Fruit fly (Drosophila melanogaster): Measurements from ENCODE around the gene DIP-delta.

Gene DIP-delta

DNA sequence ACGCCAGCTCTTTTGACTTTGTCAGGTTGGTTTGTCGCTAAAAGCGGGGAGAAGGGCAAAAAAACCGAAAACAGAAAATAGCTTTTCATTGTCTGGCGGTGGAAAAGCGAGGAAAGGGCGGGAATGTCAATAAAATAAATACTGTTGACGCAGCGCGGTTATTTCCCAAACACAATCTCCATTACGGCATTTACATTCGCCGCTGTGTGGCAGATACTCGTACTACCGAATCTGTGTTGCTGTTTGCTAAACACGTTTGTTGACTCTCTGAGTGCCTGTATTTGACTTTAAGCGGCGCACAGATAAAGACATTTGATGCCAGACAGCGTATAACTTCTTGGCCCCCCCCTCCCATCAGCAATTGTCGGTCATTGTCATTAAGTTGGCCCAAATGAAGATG, 23.2 kb downstream of the DIP-delta start (continued):
- peak; percentile 49 for TF ChIP-seq CG31365 (tag; optimal IDR thresholded peaks at IDR 0.05)
- peak; percentile 59 for TF ChIP-seq Hsf (GFP tag; optimal IDR thresholded peaks at IDR 0.05)
- no peak for TF ChIP-seq esg (GFP tag; conservative IDR thresholded peaks at IDR 0.05)
- TF ChIP-seq CG4730 (GFP tag; IDR thresholded peaks at IDR 0.05) = no peak
- TF ChIP-seq CG7839 (tag; optimal IDR thresholded peaks at IDR 0.05) = peak; percentile 59
- no peak for TF ChIP-seq pita (GFP tag; optimal IDR thresholded peaks at IDR 0.05)
- peak; percentile 80 for TF ChIP-seq dmrt11E (tag; optimal IDR thresholded peaks at IDR 0.05)
- TF ChIP-seq sob (GFP tag; IDR thresholded peaks at IDR 0.05) = peak; percentile 63
- no peak for TF ChIP-seq gro (GFP tag; optimal IDR thresholded peaks at IDR 0.05)
- no peak for TF ChIP-seq Aef1 (GFP tag; IDR thresholded peaks at IDR 0.05)
- TF ChIP-seq gsb (GFP tag; IDR thresholded peaks at IDR 0.05) = no peak
- TF ChIP-seq CG1024 (GFP tag; IDR thresholded peaks at IDR 0.05) = peak; percentile 44; the same call in 1 of the 2 replicates
- TF ChIP-seq seq (GFP tag; IDR thresholded peaks at IDR 0.05) = no peak
- peak; percentile 53 for TF ChIP-seq sd (tag; optimal IDR thresholded peaks at IDR 0.05)
- peak; percentile 56 for TF ChIP-seq CG12219 (GFP tag; optimal IDR thresholded peaks at IDR 0.05)
- TF ChIP-seq CG9876 (GFP tag; optimal IDR thresholded peaks at IDR 0.05) = peak; percentile 43
- 0 out of 2 replicates have a peak, but pooled peaks have one; percentile 48 for TF ChIP-seq stc (GFP tag; IDR thresholded peaks at IDR 0.05)
- 0 out of 2 replicates have a peak, but pooled peaks have one; percentile 36 for TF ChIP-seq ranshi (GFP tag; IDR thresholded peaks at IDR 0.05)
- no peak for TF ChIP-seq scrt (GFP tag; optimal IDR thresholded peaks at IDR 0.05)
- TF ChIP-seq fd3F (GFP tag; optimal IDR thresholded peaks at IDR 0.05) = peak; percentile 19
- TF ChIP-seq CG13123 (GFP tag; optimal IDR thresholded peaks at IDR 0.05) = peak; percentile 59
- no peak for TF ChIP-seq Dfd (GFP tag; optimal IDR thresholded peaks at IDR 0.05)
- no peak for TF ChIP-seq Hr39 (optimal IDR thresholded peaks at IDR 0.05)
- peak in 1 of 2 experiments; percentile 88 for TF ChIP-seq bsh (GFP tag; optimal IDR thresholded peaks at IDR 0.05)
- no peak for TF ChIP-seq br (optimal IDR thresholded peaks at IDR 0.05)
- peak; percentile 71 for TF ChIP-seq Spps (tag; optimal IDR thresholded peaks at IDR 0.05)
- TF ChIP-seq unpg (GFP tag; optimal IDR thresholded peaks at IDR 0.05) = no peak
- TF ChIP-seq NC2β (GFP tag; optimal IDR thresholded peaks at IDR 0.05) = no peak
- no peak for TF ChIP-seq D19A (tag; optimal IDR thresholded peaks at IDR 0.05)
- TF ChIP-seq Sox102F (GFP tag; optimal IDR thresholded peaks at IDR 0.05) = peak; percentile 81
- peak; percentile 25 for TF ChIP-seq grn (GFP tag; optimal IDR thresholded peaks at IDR 0.05)
- no peak for TF ChIP-seq CG7963 (GFP tag; IDR thresholded peaks at IDR 0.05; ENCODE audit: partially characterized antibody)
- TF ChIP-seq CrebB (tag; optimal IDR thresholded peaks at IDR 0.05) = peak; percentile 67
- TF ChIP-seq CG4820 (GFP tag; optimal IDR thresholded peaks at IDR 0.05) = peak; percentile 49
- TF ChIP-seq CoRest (tag; optimal IDR thresholded peaks at IDR 0.05) = peak; percentile 65
- TF ChIP-seq CG10274 (GFP tag; optimal IDR thresholded peaks at IDR 0.05) = peak; percentile 25
- TF ChIP-seq Adf1 (GFP tag; IDR thresholded peaks at IDR 0.05) = no peak
- no peak for TF ChIP-seq CG14050 (GFP tag; IDR thresholded peaks at IDR 0.05)
- peak; percentile 12 for TF ChIP-seq mam (GFP tag; optimal IDR thresholded peaks at IDR 0.05)
- TF ChIP-seq inv (GFP tag; IDR thresholded peaks at IDR 0.05; ENCODE audit: partially characterized antibody) = no peak
- TF ChIP-seq kni (GFP tag; optimal IDR thresholded peaks at IDR 0.05) = peak; percentile 70
- TF ChIP-seq twi (tag; optimal IDR thresholded peaks at IDR 0.05) = no peak
- peak; percentile 23 for TF ChIP-seq en (GFP tag; optimal IDR thresholded peaks at IDR 0.05)
- peak; percentile 72 for TF ChIP-seq CG1233 (GFP tag; optimal IDR thresholded peaks at IDR 0.05)
- TF ChIP-seq CG1832 (GFP tag; optimal IDR thresholded peaks at IDR 0.05) = no peak
- TF ChIP-seq CG17361 (GFP tag; IDR thresholded peaks at IDR 0.05) = no peak
- TF ChIP-seq CG10366 (GFP tag; IDR thresholded peaks at IDR 0.05) = peak; percentile 38
- TF ChIP-seq CG6175 (GFP tag; IDR thresholded peaks at IDR 0.05) = no peak; the same call in 2 of the 3 replicates
- TF ChIP-seq nerfin-2 (GFP tag; IDR thresholded peaks at IDR 0.05; ENCODE audit: partially characterized antibody) = no peak
- no peak for TF ChIP-seq CG9437 (GFP tag; optimal IDR thresholded peaks at IDR 0.05)
- TF ChIP-seq tll (GFP tag; optimal IDR thresholded peaks at IDR 0.05) = no peak
- no peak for TF ChIP-seq aop (GFP tag; IDR thresholded peaks at IDR 0.05)

All from whole organism, embryonic.